Worm (Caenorhabditis elegans) whole organism, L3 larva: ENCODE results near the gene oac-30.

Experiments
- R02D3.7 ChIP-seq: fragments of 150-350 bp; optimal IDR thresholded peaks from 2 replicates; lab custom pipeline; 2014; ENCODE audit warnings: missing biosample characterization, missing genetic modification characterization
- ZK546.5 ChIP-seq: sonication (generic microtip); optimal IDR thresholded peaks from 2 replicates; lab custom pipeline; 2017; ENCODE audit warnings: missing biosample characterization, missing genetic modification characterization
- aly-2 ChIP-seq: fragments of 150-350 bp; optimal IDR thresholded peaks from 2 replicates; lab custom pipeline; 2014; ENCODE audit warnings: missing biosample characterization, missing genetic modification characterization
- ama-1 ChIP-seq: fragments of 150-350 bp; optimal IDR thresholded peaks from 2 replicates; lab custom pipeline; 2018
- ceh-16 ChIP-seq: sonication (generic microtip); optimal IDR thresholded peaks from 2 replicates; lab custom pipeline; 2017; ENCODE audit warnings: missing biosample characterization, missing genetic modification characterization
- ceh-28 ChIP-seq: fragments of 150-350 bp; optimal IDR thresholded peaks from 2 replicates; lab custom pipeline; 2014; ENCODE audit warnings: missing biosample characterization, missing genetic modification reagents, missing genetic modification characterization
- ceh-82 ChIP-seq: fragments of 150-350 bp; optimal IDR thresholded peaks from 2 replicates; lab custom pipeline; 2014; ENCODE audit warnings: missing biosample characterization, missing genetic modification characterization
- ceh-9 ChIP-seq: sonication (generic microtip); optimal IDR thresholded peaks from 2 replicates; lab custom pipeline; 2018; ENCODE audit warnings: missing biosample characterization, missing genetic modification characterization
- daf-12 ChIP-seq: fragments of 150-350 bp; optimal IDR thresholded peaks from 2 replicates; lab custom pipeline; 2014; ENCODE audit warnings: missing biosample characterization, missing genetic modification reagents, missing genetic modification characterization
- egl-27 ChIP-seq: sonication (generic microtip); optimal IDR thresholded peaks from 4 replicates; lab custom pipeline; 2017; ENCODE audit warnings: missing biosample characterization, missing genetic modification reagents, missing genetic modification characterization
- egl-5 ChIP-seq: fragments of 150-350 bp; optimal IDR thresholded peaks from 2 replicates; lab custom pipeline; 2017; ENCODE audit warnings: missing biosample characterization, missing genetic modification reagents, missing genetic modification characterization, inconsistent platforms
- elt-1 ChIP-seq: fragments of 150-350 bp; optimal IDR thresholded peaks from 2 replicates; lab custom pipeline; 2014; ENCODE audit warnings: missing biosample characterization, missing genetic modification characterization
- elt-2 ChIP-seq: sonication (generic microtip); optimal IDR thresholded peaks from 2 replicates; lab custom pipeline; 2016; ENCODE audit warnings: missing genetic modification reagents, mild to moderate bottlenecking, missing genetic modification characterization, missing compliant biosample characterization
- elt-3 ChIP-seq, 3 experiments: fragments of 150-350 bp in 1 of 3; sonication (generic microtip) in 2 of 3; optimal IDR thresholded peaks; 2 replicates in 2 of 3; 4 replicates in 1 of 3; lab custom pipeline; 2014 to 2017; ENCODE audit warnings: missing biosample characterization in 3 of 3, missing genetic modification characterization in 3 of 3
- eor-1 ChIP-seq, 2 experiments: fragments of 150-350 bp; optimal IDR thresholded peaks; 2 replicates each; lab custom pipeline; 2014 to 2018; ENCODE audit warnings: missing biosample characterization in 2 of 2, missing genetic modification characterization in 2 of 2
- fkh-10 ChIP-seq: sonication (generic microtip); optimal IDR thresholded peaks from 2 replicates; lab custom pipeline; 2017; ENCODE audit warnings: missing biosample characterization, missing genetic modification reagents, missing genetic modification characterization
- fkh-2 ChIP-seq: fragments of 150-350 bp; optimal IDR thresholded peaks from 2 replicates; lab custom pipeline; 2014; ENCODE audit warnings: missing biosample characterization, missing genetic modification reagents, missing genetic modification characterization
- fos-1 ChIP-seq: fragments of 150-350 bp; optimal IDR thresholded peaks from 2 replicates; lab custom pipeline; 2014; ENCODE audit warnings: missing biosample characterization, missing genetic modification characterization
- hmg-11 ChIP-seq: sonication (generic microtip); optimal IDR thresholded peaks from 2 replicates; lab custom pipeline; 2016; ENCODE audit warnings: missing genetic modification characterization, missing compliant biosample characterization
- jun-1 ChIP-seq: fragments of 150-350 bp; optimal IDR thresholded peaks from 2 replicates; lab custom pipeline; 2014; ENCODE audit warnings: missing biosample characterization, missing genetic modification reagents, missing genetic modification characterization
- lin-15B ChIP-seq: fragments of 150-350 bp; optimal IDR thresholded peaks from 2 replicates; lab custom pipeline; 2014; ENCODE audit warnings: missing biosample characterization, missing genetic modification characterization
- lin-39 ChIP-seq: fragments of 150-350 bp; optimal IDR thresholded peaks from 2 replicates; lab custom pipeline; 2018; ENCODE audit warnings: missing biosample characterization, missing genetic modification reagents, missing genetic modification characterization
- lsy-12 ChIP-seq: sonication (generic microtip); optimal IDR thresholded peaks from 2 replicates; lab custom pipeline; 2016; ENCODE audit warnings: mild to moderate bottlenecking, missing genetic modification characterization, missing compliant biosample characterization
- mdl-1 ChIP-seq: fragments of 150-350 bp; optimal IDR thresholded peaks from 2 replicates; lab custom pipeline; 2014; ENCODE audit warnings: missing biosample characterization, missing genetic modification characterization
- mml-1 ChIP-seq: fragments of 150-350 bp; sonication (generic microtip); optimal IDR thresholded peaks from 3 replicates; lab custom pipeline; 2014; ENCODE audit warnings: missing biosample characterization, missing genetic modification characterization
- nfya-1 ChIP-seq: sonication (generic microtip); optimal IDR thresholded peaks from 2 replicates; lab custom pipeline; 2017; ENCODE audit warnings: missing genetic modification characterization, mild to moderate bottlenecking, missing compliant biosample characterization, antibody characterized with exemption, moderate library complexity; ENCODE audit not compliant: insufficient read depth
- nhr-11 ChIP-seq: fragments of 150-350 bp; optimal IDR thresholded peaks from 2 replicates; lab custom pipeline; 2014; ENCODE audit warnings: missing biosample characterization, missing genetic modification characterization
- nhr-12 ChIP-seq: fragments of 150-350 bp; optimal IDR thresholded peaks from 2 replicates; lab custom pipeline; 2014; ENCODE audit warnings: missing biosample characterization, missing genetic modification characterization
- nhr-23 ChIP-seq: fragments of 150-350 bp; optimal IDR thresholded peaks from 2 replicates; lab custom pipeline; 2014; ENCODE audit warnings: missing biosample characterization, missing genetic modification reagents, missing genetic modification characterization
- nhr-237 ChIP-seq: fragments of 150-350 bp; optimal IDR thresholded peaks from 2 replicates; lab custom pipeline; 2014; ENCODE audit warnings: missing biosample characterization, missing genetic modification characterization
- nhr-25 ChIP-seq: sonication (generic microtip); optimal IDR thresholded peaks from 2 replicates; lab custom pipeline; 2017; ENCODE audit warnings: missing biosample characterization, missing genetic modification characterization
- nhr-28 ChIP-seq: fragments of 150-350 bp; optimal IDR thresholded peaks from 2 replicates; lab custom pipeline; 2014; ENCODE audit warnings: missing biosample characterization, missing genetic modification characterization
- nhr-43 ChIP-seq: sonication (generic microtip); optimal IDR thresholded peaks from 2 replicates; lab custom pipeline; 2016; ENCODE audit warnings: mild to moderate bottlenecking, missing genetic modification characterization, missing compliant biosample characterization; ENCODE audit not compliant: poor library complexity, severe bottlenecking
- nhr-67 ChIP-seq: fragments of 150-350 bp; optimal IDR thresholded peaks from 2 replicates; lab custom pipeline; 2014; ENCODE audit warnings: missing biosample characterization, missing genetic modification characterization
- nhr-76 ChIP-seq: fragments of 150-350 bp; sonication (generic microtip); optimal IDR thresholded peaks from 5 replicates; lab custom pipeline; 2014; ENCODE audit warnings: missing biosample characterization, missing genetic modification characterization
- nhr-77 ChIP-seq: fragments of 150-350 bp; optimal IDR thresholded peaks from 2 replicates; lab custom pipeline; 2014; ENCODE audit warnings: missing biosample characterization, missing genetic modification characterization
- pha-4 ChIP-seq: fragments of 150-350 bp; optimal IDR thresholded peaks from 2 replicates; lab custom pipeline; 2014; ENCODE audit warnings: missing biosample characterization, missing genetic modification reagents, missing genetic modification characterization
- pqm-1 ChIP-seq: fragments of 150-350 bp; optimal IDR thresholded peaks from 2 replicates; lab custom pipeline; 2017; ENCODE audit warnings: missing biosample characterization, missing genetic modification characterization, inconsistent platforms
- sea-2 ChIP-seq: fragments of 150-350 bp; sonication (generic microtip); optimal IDR thresholded peaks from 4 replicates; lab custom pipeline; 2014; ENCODE audit warnings: missing biosample characterization, missing genetic modification reagents, missing genetic modification characterization
- skn-1 ChIP-seq: fragments of 150-350 bp; optimal IDR thresholded peaks from 2 replicates; lab custom pipeline; 2014; ENCODE audit warnings: missing biosample characterization, missing genetic modification characterization
- snpc-4 ChIP-seq: fragments of 150-350 bp; optimal IDR thresholded peaks from 2 replicates; lab custom pipeline; 2014; ENCODE audit warnings: missing biosample characterization, missing genetic modification characterization
- tbx-2 ChIP-seq: sonication (generic microtip); optimal IDR thresholded peaks from 2 replicates; lab custom pipeline; 2016; ENCODE audit warnings: mild to moderate bottlenecking, missing genetic modification characterization, missing compliant biosample characterization
- unc-39 ChIP-seq: sonication (generic microtip); optimal IDR thresholded peaks from 4 replicates; lab custom pipeline; 2017; ENCODE audit warnings: missing biosample characterization, missing genetic modification characterization
- unc-62 ChIP-seq: fragments of 150-350 bp; sonication (generic microtip); optimal IDR thresholded peaks from 4 replicates; lab custom pipeline; 2014; ENCODE audit warnings: missing biosample characterization, missing genetic modification reagents, missing genetic modification characterization
- zag-1 ChIP-seq: fragments of 150-350 bp; optimal IDR thresholded peaks from 2 replicates; lab custom pipeline; 2014; ENCODE audit warnings: missing biosample characterization, missing genetic modification characterization
- ztf-11 ChIP-seq: fragments of 150-350 bp; optimal IDR thresholded peaks from 2 replicates; lab custom pipeline; 2014; ENCODE audit warnings: missing biosample characterization, missing genetic modification characterization
- ztf-4 ChIP-seq: fragments of 150-350 bp; optimal IDR thresholded peaks from 2 replicates; lab custom pipeline; 2014; ENCODE audit warnings: missing biosample characterization, missing genetic modification characterization

The oac-30 gene

DNA sequence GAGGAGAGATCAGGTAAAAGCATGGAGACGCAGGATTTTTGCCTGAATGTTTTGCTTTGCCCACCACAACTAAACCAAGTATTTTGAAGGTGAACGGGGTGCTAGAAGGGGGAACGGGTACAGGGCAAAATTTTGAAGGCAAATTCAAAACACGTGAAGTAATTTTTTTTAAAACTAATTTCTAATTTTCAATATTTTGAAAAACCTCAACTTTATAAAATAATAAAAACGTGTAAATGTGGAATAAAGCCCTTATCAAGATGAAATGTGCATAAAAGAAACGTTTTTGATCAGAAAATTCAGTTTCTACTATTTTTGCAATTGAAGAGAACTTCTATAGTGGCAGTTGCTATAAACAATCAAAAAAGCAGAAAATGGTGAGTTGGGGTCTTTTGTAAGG is 11.1 kb downstream of the oac-30 start, which contains the start of gene clec-119:
clec-119 (plus strand) TSS at position 301 of the 400 bp plus-strand sequence.
- TF ChIP-seq nhr-76 (tag; lab: Kevin White, UChicago) (no peak), mdl-1 (tag; lab: Kevin White, UChicago) (no peak), unc-62 (GFP tag; lab: Kevin White, UChicago) (no peak), egl-27 (no peak)

DNA sequence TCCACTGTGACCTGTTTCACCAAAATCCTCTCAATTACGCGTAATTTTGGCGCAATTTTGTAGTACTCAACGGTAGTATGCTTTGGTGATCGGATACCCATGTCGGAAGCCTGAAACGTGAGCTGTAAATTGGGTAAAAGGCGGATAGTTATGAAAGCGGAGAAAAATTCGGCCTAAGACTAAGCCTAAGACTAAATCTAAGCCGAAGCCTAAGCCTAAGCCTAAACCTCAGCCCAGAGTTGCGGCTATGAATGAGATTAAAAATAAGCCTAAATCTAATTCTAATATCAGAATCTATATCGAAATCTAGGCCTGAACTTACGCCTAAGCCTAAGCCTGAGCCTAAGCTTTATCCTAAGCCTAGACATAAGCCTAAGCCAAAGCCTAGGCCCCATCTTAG is 14.4 kb downstream of the oac-30 start, which contains the start of gene lin-42:
lin-42 (minus strand) TSS at position 101 of the 400 bp plus-strand sequence.
- TF ChIP-seq aly-2 (tag; lab: Kevin White, UChicago): no peak
- no peak for TF ChIP-seq nhr-23
- TF ChIP-seq elt-1 (tag; lab: Kevin White, UChicago): no peak
- no peak for TF ChIP-seq ceh-16 (tag; lab: Kevin White, UChicago)
- TF ChIP-seq elt-3 (tag; optimal IDR thresholded peaks at IDR 0.05; lab: Kevin White, UChicago): no peak
- TF ChIP-seq nhr-237 (tag; lab: Kevin White, UChicago): no peak
- no peak for TF ChIP-seq ztf-4
- TF ChIP-seq pqm-1 (tag; lab: Kevin White, UChicago): no peak
- no peak for TF ChIP-seq ZK546.5 (tag; lab: Kevin White, UChicago)
- TF ChIP-seq nhr-67 (tag; lab: Kevin White, UChicago): no peak
- TF ChIP-seq ceh-82 (tag; lab: Kevin White, UChicago): no peak
- TF ChIP-seq unc-62 (GFP tag; lab: Kevin White, UChicago): no peak
- TF ChIP-seq nhr-28: no peak
- TF ChIP-seq hmg-11 (tag; lab: Kevin White, UChicago): no peak

DNA sequence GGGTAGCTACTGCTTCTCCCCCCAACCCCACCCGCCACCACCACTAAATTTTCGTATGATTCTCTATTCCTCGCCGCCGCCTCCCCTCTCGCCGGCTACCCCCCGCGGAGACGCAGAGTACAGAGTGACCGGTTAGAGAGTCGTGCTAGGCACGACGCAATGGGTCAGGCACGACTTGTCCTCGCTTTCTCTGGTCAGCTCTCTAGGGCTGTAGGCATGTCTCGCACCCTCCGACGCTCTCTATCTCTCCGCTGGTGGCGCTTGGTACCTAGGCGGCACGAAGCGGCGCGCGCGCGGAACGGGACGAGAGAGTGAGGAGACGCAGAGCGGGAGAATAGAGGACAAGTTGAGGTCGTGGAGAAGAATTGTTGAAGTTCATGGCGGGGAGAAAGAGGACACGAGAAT is 19.8 kb downstream of the oac-30 start:
- TF ChIP-seq jun-1: peak; percentile 88
- peak; percentile 96 for TF ChIP-seq hmg-11 (tag; lab: Kevin White, UChicago)
- TF ChIP-seq nhr-25 (tag; lab: Kevin White, UChicago): peak; percentile 96
- TF ChIP-seq tbx-2 (tag; lab: Kevin White, UChicago): peak; percentile 85
- no peak for TF ChIP-seq daf-12
- peak; percentile 97 for TF ChIP-seq lsy-12 (tag; lab: Kevin White, UChicago)
- TF ChIP-seq elt-1 (tag; lab: Kevin White, UChicago): peak; percentile 78
- no peak for TF ChIP-seq nhr-12 (tag; lab: Kevin White, UChicago)
- peak; percentile 77 for TF ChIP-seq R02D3.7 (tag; lab: Kevin White, UChicago)
- TF ChIP-seq nfya-1 (tag; lab: Kevin White, UChicago): peak; percentile 91
- peak; percentile 19 for TF ChIP-seq pqm-1 (tag; lab: Kevin White, UChicago)
- TF ChIP-seq elt-2 (tag; lab: Kevin White, UChicago): peak; percentile 74
- TF ChIP-seq sea-2 (GFP tag; lab: Kevin White, UChicago): peak; percentile 97
- TF ChIP-seq nhr-67 (tag; lab: Kevin White, UChicago): no peak
- peak in 1 of 3 experiments; percentile 54 for TF ChIP-seq elt-3 (tag; optimal IDR thresholded peaks at IDR 0.05; lab: Kevin White, UChicago)
- peak; percentile 96 for TF ChIP-seq nhr-23
- peak; percentile 89 for TF ChIP-seq lin-39 (tag; lab: Kevin White, UChicago)
- peak; percentile 87 for TF ChIP-seq ceh-28 (tag; lab: Kevin White, UChicago)
- TF ChIP-seq mml-1: no peak
- TF ChIP-seq nhr-237 (tag; lab: Kevin White, UChicago): no peak
- no peak for TF ChIP-seq ztf-11
- TF ChIP-seq lin-15B (tag; lab: Kevin White, UChicago): peak; percentile 60
- TF ChIP-seq ztf-4: no peak
- TF ChIP-seq egl-27: no peak
- peak; percentile 2 for TF ChIP-seq ZK546.5 (tag; lab: Kevin White, UChicago)
- TF ChIP-seq aly-2 (tag; lab: Kevin White, UChicago): no peak
- TF ChIP-seq unc-39 (tag; lab: Kevin White, UChicago): no peak
- TF ChIP-seq nhr-77 (tag; lab: Kevin White, UChicago): peak; percentile 44
- TF ChIP-seq mdl-1 (tag; lab: Kevin White, UChicago): peak; percentile 83
- TF ChIP-seq nhr-43 (tag; lab: Kevin White, UChicago): peak; percentile 94
- peak; percentile 64 for TF ChIP-seq skn-1
- peak; percentile 2 for TF ChIP-seq zag-1 (tag; lab: Kevin White, UChicago)
- no peak for TF ChIP-seq snpc-4 (tag; lab: Kevin White, UChicago)
- no peak for TF ChIP-seq fkh-10 (GFP tag; lab: Kevin White, UChicago)
- TF ChIP-seq nhr-11 (tag; lab: Kevin White, UChicago): no peak
- TF ChIP-seq ceh-16 (tag; lab: Kevin White, UChicago): no peak
- no peak for TF ChIP-seq egl-5 (tag; lab: Kevin White, UChicago)
- no peak for TF ChIP-seq nhr-76 (tag; lab: Kevin White, UChicago)
- peak; percentile 69 for TF ChIP-seq ceh-82 (tag; lab: Kevin White, UChicago)
- TF ChIP-seq fos-1 (tag; lab: Kevin White, UChicago): peak; percentile 5
- no peak for TF ChIP-seq ama-1
- TF ChIP-seq eor-1 (tag; optimal IDR thresholded peaks at IDR 0.05; lab: Kevin White, UChicago): no peak
- TF ChIP-seq ceh-9 (tag; lab: Kevin White, UChicago): no peak
- TF ChIP-seq fkh-2: no peak
- TF ChIP-seq nhr-28: no peak
- TF ChIP-seq unc-62 (GFP tag; lab: Kevin White, UChicago): peak; percentile 76
- peak; percentile 82 for TF ChIP-seq pha-4 (tag; lab: Kevin White, UChicago)
- TF ChIP-seq, all 47 proteins: peak for 26
